Worm (Caenorhabditis elegans): Measurements from ENCODE around the gene unc-119.

Gene unc-119

DNA sequence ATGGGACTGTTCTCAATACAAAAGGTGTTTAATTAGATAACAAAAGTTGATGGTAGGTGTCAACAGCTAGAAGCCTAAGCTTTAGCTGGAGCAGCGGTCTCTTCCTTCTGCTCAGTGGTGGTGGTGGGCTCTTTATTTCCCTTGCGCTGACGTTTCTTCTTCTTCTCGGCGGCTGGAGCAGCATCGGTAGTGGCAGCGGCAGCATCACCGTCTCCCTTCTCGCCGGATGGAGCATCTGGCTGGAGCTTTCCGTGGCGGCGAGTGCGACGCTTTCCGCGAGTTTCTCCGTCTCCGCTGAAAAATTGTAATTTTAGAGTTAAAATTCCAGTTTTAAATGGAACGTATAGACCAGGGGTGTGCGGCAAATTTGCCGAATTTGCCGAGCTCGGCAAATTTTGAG lies 35.4 kb upstream of the unc-119 start:
- TF ChIP-seq snpc-4 (tag; optimal IDR thresholded peaks at IDR 0.05) (no peak), set-16 (GFP tag; IDR thresholded peaks at IDR 0.05) (peak; percentile 91), lin-29 (GFP tag; IDR thresholded peaks at IDR 0.05) (no peak), lir-3 (tag; optimal IDR thresholded peaks at IDR 0.05) (no peak), egl-43 (GFP tag; IDR thresholded peaks at IDR 0.05) (0 out of 2 replicates have a peak, but pooled peaks have one; percentile 36)

DNA sequence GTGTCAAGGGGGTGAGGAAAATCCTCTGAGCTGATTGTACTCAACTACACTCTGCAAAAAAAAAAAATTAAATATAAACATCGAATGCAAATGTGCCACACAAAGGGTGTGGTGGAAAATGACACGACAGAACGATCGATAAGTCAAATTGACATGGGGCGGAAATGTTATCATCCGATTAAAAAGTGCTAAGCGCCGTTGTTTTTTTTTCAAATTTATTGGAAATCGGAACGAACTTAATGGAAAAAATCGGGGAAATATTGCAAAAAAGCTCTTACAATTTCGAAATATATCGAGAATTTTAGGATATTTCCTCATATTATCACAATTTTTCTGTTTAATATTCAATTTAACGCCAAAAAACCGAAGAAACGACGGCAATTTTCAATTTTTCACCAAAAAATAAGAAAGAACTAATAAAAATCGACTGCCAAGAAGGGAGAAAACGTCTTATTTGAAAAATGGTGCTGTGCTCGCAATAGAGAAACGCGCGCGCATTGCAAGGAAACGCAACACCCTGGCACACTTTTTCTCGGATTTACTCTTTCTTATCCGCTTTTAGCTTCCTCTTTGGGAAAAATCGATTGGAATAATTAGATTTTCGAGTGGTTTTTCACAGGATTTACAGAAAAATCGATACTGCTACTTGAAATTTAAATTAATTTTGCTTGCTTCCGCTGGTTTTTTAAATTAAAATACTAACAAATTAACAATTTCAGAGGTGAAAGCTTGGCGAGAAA lies 33.6 kb upstream of the unc-119 start, which contains the start of the genes cey-4 and vps-50:
cey-4 (minus strand) TSS at position 51 of the 740 bp plus-strand sequence.
vps-50 (plus strand) TSS at position 541 of the 740 bp plus-strand sequence.
- TF ChIP-seq T20F7.1 (GFP tag; optimal IDR thresholded peaks at IDR 0.05) = no peak
- no peak for TF ChIP-seq Y105C5A.15 (GFP tag; IDR thresholded peaks at IDR 0.05)
- TF ChIP-seq ces-1 (GFP tag; optimal IDR thresholded peaks at IDR 0.05) = no peak
- TF ChIP-seq ceh-62 (tag; optimal IDR thresholded peaks at IDR 0.05) = no peak
- peak; percentile 50 for TF ChIP-seq ceh-28 (tag; optimal IDR thresholded peaks at IDR 0.05)
- no peak for TF ChIP-seq lin-39 (tag; optimal IDR thresholded peaks at IDR 0.05)
- no peak for TF ChIP-seq gei-8 (GFP tag; optimal IDR thresholded peaks at IDR 0.05)
- no peak for TF ChIP-seq pha-4 (GFP tag; IDR thresholded peaks at IDR 0.05)
- no peak for TF ChIP-seq pha-4 (tag; optimal IDR thresholded peaks at IDR 0.05)
- TF ChIP-seq skn-1 (tag; optimal IDR thresholded peaks at IDR 0.05) = no peak
- TF ChIP-seq daf-12 (tag; optimal IDR thresholded peaks at IDR 0.05) = no peak
- TF ChIP-seq nhr-42 (GFP tag; IDR thresholded peaks at IDR 0.05) = no peak
- no peak for TF ChIP-seq set-16 (GFP tag; IDR thresholded peaks at IDR 0.05)
- no peak for TF ChIP-seq dmd-9 (GFP tag; IDR thresholded peaks at IDR 0.05)
- peak; percentile 31 for TF ChIP-seq mep-1 (tag; optimal IDR thresholded peaks at IDR 0.05)
- no peak for TF ChIP-seq vab-7 (GFP tag; IDR thresholded peaks at IDR 0.05)
- no peak for TF ChIP-seq mdl-1 (tag; optimal IDR thresholded peaks at IDR 0.05)
- no peak for TF ChIP-seq nhr-10 (tag; optimal IDR thresholded peaks at IDR 0.05)
- no peak for TF ChIP-seq ama-1 (optimal IDR thresholded peaks at IDR 0.05)
- no peak for TF ChIP-seq ceh-32 (tag; optimal IDR thresholded peaks at IDR 0.05; ENCODE audit: poor library complexity)
- peak; percentile 12 for TF ChIP-seq hlh-30 (tag; optimal IDR thresholded peaks at IDR 0.05; ENCODE audit: insufficient read depth)
- peak; percentile 5 for TF ChIP-seq nhr-11 (tag; optimal IDR thresholded peaks at IDR 0.05)
- TF ChIP-seq sdz-12 (GFP tag; optimal IDR thresholded peaks at IDR 0.05) = no peak
- TF ChIP-seq ztf-7 (tag; optimal IDR thresholded peaks at IDR 0.05) = no peak
- TF ChIP-seq daf-16 (GFP tag; optimal IDR thresholded peaks at IDR 0.05) = no peak
- TF ChIP-seq daf-16 (tag; optimal IDR thresholded peaks at IDR 0.05) = no peak
- no peak for TF ChIP-seq fos-1 (tag; optimal IDR thresholded peaks at IDR 0.05)
- no peak for TF ChIP-seq Y5F2A.4 (GFP tag; optimal IDR thresholded peaks at IDR 0.05)
- no peak for TF ChIP-seq T26A8.4 (GFP tag; IDR thresholded peaks at IDR 0.05)
- TF ChIP-seq zag-1 (tag; optimal IDR thresholded peaks at IDR 0.05) = no peak
- no peak for TF ChIP-seq nhr-77 (tag; optimal IDR thresholded peaks at IDR 0.05)
- peak; percentile 35 for TF ChIP-seq lin-38 (GFP tag; IDR thresholded peaks at IDR 0.05)
- no peak for TF ChIP-seq mdt-29 (GFP tag; IDR thresholded peaks at IDR 0.05)
- TF ChIP-seq nhr-102 (tag; optimal IDR thresholded peaks at IDR 0.05) = no peak
- TF ChIP-seq jun-1 (tag; optimal IDR thresholded peaks at IDR 0.05) = no peak
- TF ChIP-seq hlh-11 (tag; optimal IDR thresholded peaks at IDR 0.05) = no peak
- TF ChIP-seq egl-27 (tag; optimal IDR thresholded peaks at IDR 0.05) = no peak
- TF ChIP-seq nhr-28 (tag; optimal IDR thresholded peaks at IDR 0.05) = no peak
- no peak for TF ChIP-seq unc-39 (tag; optimal IDR thresholded peaks at IDR 0.05)
- no peak for TF ChIP-seq daf-19 (GFP tag; conservative IDR thresholded peaks at IDR 0.05)
- TF ChIP-seq dve-1 (tag; optimal IDR thresholded peaks at IDR 0.05; ENCODE audit: insufficient read depth) = peak; percentile 17
- no peak for TF ChIP-seq zfp-2 (tag; optimal IDR thresholded peaks at IDR 0.05)
- no peak for TF ChIP-seq F37D6.2 (tag; optimal IDR thresholded peaks at IDR 0.05)
- TF ChIP-seq lir-3 (tag; optimal IDR thresholded peaks at IDR 0.05) = no peak
- no peak for TF ChIP-seq ceh-20 (GFP tag; IDR thresholded peaks at IDR 0.05)
- no peak for TF ChIP-seq mxl-3 (GFP tag; optimal IDR thresholded peaks at IDR 0.05)
- TF ChIP-seq nhr-76 (tag; optimal IDR thresholded peaks at IDR 0.05) = no peak
